Fruit fly (Drosophila melanogaster) whole organism, embryonic: Measurements from ENCODE around the gene CG6843.
A peak's percentile ranks its signal among the peaks of the same experiment; 100 is the strongest.

ENCODE experiments used
- Awh ChIP-seq: fragments of 200-800 bp; sonication (Bioruptor generic); IDR thresholded peaks from 2 replicates; pipeline ENCODE4, ENCODE4 v1.3.6; 2022; ENCODE audit warnings: missing biosample characterization, missing genetic modification characterization
- BEAF-32 ChIP-seq: fragments of 200-800 bp; sonication (Bioruptor generic); optimal IDR thresholded peaks from 3 replicates; lab custom pipeline; 2017; ENCODE audit warnings: missing biosample characterization, missing genetic modification characterization, mild to moderate bottlenecking, moderate library complexity, missing genetic modification reagents
- Bdp1 ChIP-seq: fragments of 200-800 bp; sonication (Bioruptor generic); optimal IDR thresholded peaks from 3 replicates; lab custom pipeline; 2016; ENCODE audit warnings: missing biosample characterization, missing genetic modification characterization
- CG10565 ChIP-seq: fragments of 200-800 bp; sonication (Bioruptor generic); optimal IDR thresholded peaks from 3 replicates; lab custom pipeline; 2016; ENCODE audit warnings: missing biosample characterization, mild to moderate bottlenecking, missing genetic modification characterization
- CG12155 ChIP-seq: fragments of 200-800 bp; sonication (Bioruptor generic); optimal IDR thresholded peaks from 3 replicates; lab custom pipeline; 2016; ENCODE audit warnings: missing biosample characterization, missing genetic modification characterization
- CG1233 ChIP-seq: fragments of 200-800 bp; sonication (Bioruptor generic); optimal IDR thresholded peaks from 4 replicates; lab custom pipeline; 2018; ENCODE audit warnings: missing biosample characterization, mild to moderate bottlenecking, missing genetic modification characterization
- CG13775 ChIP-seq: fragments of 200-800 bp; sonication (Bioruptor generic); optimal IDR thresholded peaks from 3 replicates; lab custom pipeline; 2017; ENCODE audit warnings: missing biosample characterization, mild to moderate bottlenecking, missing genetic modification characterization
- CG18599 ChIP-seq: fragments of 200-800 bp; sonication (Bioruptor generic); optimal IDR thresholded peaks from 3 replicates; lab custom pipeline; 2017; ENCODE audit warnings: missing biosample characterization, missing genetic modification characterization, mild to moderate bottlenecking, moderate library complexity, missing genetic modification reagents
- CG18764 ChIP-seq: fragments of 200-800 bp; sonication (Bioruptor generic); optimal IDR thresholded peaks from 3 replicates; lab custom pipeline; 2016; ENCODE audit warnings: missing biosample characterization, missing genetic modification characterization
- CG2129 ChIP-seq: fragments of 200-800 bp; sonication (Bioruptor generic); IDR thresholded peaks from 2 replicates; pipeline ENCODE4 v1.3.6; 2022; ENCODE audit warnings: missing biosample characterization, missing genetic modification characterization; ENCODE audit not compliant: partially characterized antibody
- CG2202 ChIP-seq: fragments of 200-800 bp; sonication (Bioruptor generic); optimal IDR thresholded peaks from 2 replicates; lab custom pipeline; 2018; ENCODE audit warnings: missing biosample characterization, mild to moderate bottlenecking, missing genetic modification characterization
- CG31224 ChIP-seq: fragments of 200-800 bp; sonication (Bioruptor generic); IDR thresholded peaks from 2 replicates; pipeline ENCODE4 v1.3.6; 2022; ENCODE audit warnings: missing biosample characterization, missing genetic modification characterization
- CG33557 ChIP-seq: fragments of 200-800 bp; sonication (Bioruptor generic); optimal IDR thresholded peaks from 2 replicates; lab custom pipeline; 2019; ENCODE audit warnings: missing biosample characterization, mild to moderate bottlenecking, missing genetic modification characterization, moderate library complexity
- CG34376 ChIP-seq: fragments of 200-800 bp; sonication (Bioruptor generic); optimal IDR thresholded peaks from 2 replicates; lab custom pipeline; 2018; ENCODE audit warnings: missing biosample characterization, mild to moderate bottlenecking, missing genetic modification characterization
- CG3838 ChIP-seq: fragments of 200-800 bp; sonication (Bioruptor generic); optimal IDR thresholded peaks from 3 replicates; lab custom pipeline; 2016; ENCODE audit warnings: missing biosample characterization, missing genetic modification characterization
- CG6272 ChIP-seq: fragments of 200-800 bp; sonication (Bioruptor generic); IDR thresholded peaks from 2 replicates; pipeline ENCODE4 v1.3.6; 2022; ENCODE audit warnings: missing biosample characterization, missing genetic modification characterization
- CG6765 ChIP-seq: fragments of 200-800 bp; sonication (Bioruptor generic); optimal IDR thresholded peaks from 3 replicates; lab custom pipeline; 2017; ENCODE audit warnings: missing biosample characterization, mild to moderate bottlenecking, missing genetic modification characterization
- CG7963 ChIP-seq: fragments of 200-800 bp; sonication (Bioruptor generic); IDR thresholded peaks from 3 replicates; pipeline ENCODE4 v1.3.6; 2022; ENCODE audit warnings: missing biosample characterization, missing genetic modification characterization; ENCODE audit not compliant: partially characterized antibody
- Chrac-16 ChIP-seq: fragments of 200-800 bp; sonication (Bioruptor generic); optimal IDR thresholded peaks from 3 replicates; lab custom pipeline; 2016; ENCODE audit warnings: missing biosample characterization, missing genetic modification characterization
- D ChIP-seq, 2 experiments: fragments of 200-800 bp in 1 of 2; fragments of >200 bp in 1 of 2; sonication (Bioruptor generic) in 1 of 2; optimal IDR thresholded peaks; 2 replicates in 1 of 2; 3 replicates in 1 of 2; lab custom pipeline; 2017; ENCODE audit warnings: mild to moderate bottlenecking in 1 of 2, missing biosample characterization in 1 of 2, missing genetic modification characterization in 1 of 2, missing genetic modification reagents in 1 of 2
- Dip3 ChIP-seq: fragments of 200-800 bp; sonication (Bioruptor generic); optimal IDR thresholded peaks from 3 replicates; lab custom pipeline; 2016; ENCODE audit warnings: missing biosample characterization, missing genetic modification characterization
- H2.0 ChIP-seq: fragments of 200-800 bp; sonication (Bioruptor generic); IDR thresholded peaks from 2 replicates; pipeline ENCODE4 v1.3.6; 2022; ENCODE audit warnings: missing biosample characterization, missing genetic modification characterization
- HLH54F ChIP-seq: fragments of 200-800 bp; sonication (Bioruptor generic); optimal IDR thresholded peaks from 3 replicates; lab custom pipeline; 2016; ENCODE audit warnings: missing biosample characterization, missing genetic modification characterization
- HLHmδ ChIP-seq: fragments of 200-800 bp; sonication (Bioruptor generic); optimal IDR thresholded peaks from 2 replicates; lab custom pipeline; 2018; ENCODE audit warnings: missing biosample characterization, mild to moderate bottlenecking, missing genetic modification characterization, moderate library complexity
- Hr3 ChIP-seq: fragments of 200-800 bp; sonication (Bioruptor generic); optimal IDR thresholded peaks from 3 replicates; lab custom pipeline; 2016; ENCODE audit warnings: missing biosample characterization, missing genetic modification characterization
- Max ChIP-seq: fragments of 200-800 bp; sonication (Bioruptor generic); optimal IDR thresholded peaks from 2 replicates; lab custom pipeline; 2016; ENCODE audit warnings: missing biosample characterization, mild to moderate bottlenecking, missing genetic modification characterization
- Opbp ChIP-seq: fragments of 200-800 bp; sonication (Bioruptor generic); IDR thresholded peaks from 3 replicates; pipeline ENCODE4 v1.3.6; 2022; ENCODE audit warnings: missing biosample characterization, missing genetic modification characterization; ENCODE audit not compliant: partially characterized antibody
- Ravus ChIP-seq: fragments of 200-800 bp; sonication (Bioruptor generic); IDR thresholded peaks from 2 replicates; pipeline ENCODE4 v1.3.6; 2022; ENCODE audit warnings: missing biosample characterization, missing genetic modification characterization
- Trl ChIP-seq, 3 experiments: fragments of >200 bp in 2 of 3; fragments of 200-800 bp in 1 of 3; sonication (Bioruptor generic) in 1 of 3; optimal IDR thresholded peaks; 2 replicates in 1 of 3; 3 replicates in 2 of 3; lab custom pipeline; 2016 to 2017; ENCODE audit warnings: missing biosample characterization in 1 of 3, missing genetic modification characterization in 1 of 3
- ab ChIP-seq: fragments of 200-800 bp; sonication (Bioruptor generic); optimal IDR thresholded peaks from 2 replicates; lab custom pipeline; 2016; ENCODE audit warnings: missing biosample characterization, missing genetic modification characterization
- abd-A ChIP-seq: fragments of 200-800 bp; sonication (Bioruptor generic); optimal IDR thresholded peaks from 3 replicates; lab custom pipeline; 2019; ENCODE audit warnings: missing biosample characterization, mild to moderate bottlenecking, missing genetic modification characterization, moderate library complexity
- aop ChIP-seq: fragments of 200-800 bp; sonication (Bioruptor generic); IDR thresholded peaks from 2 replicates; pipeline ENCODE4 v1.3.6; 2022; ENCODE audit warnings: missing biosample characterization, missing genetic modification characterization
- ara ChIP-seq: fragments of 200-800 bp; sonication (Bioruptor generic); IDR thresholded peaks from 2 replicates; pipeline ENCODE4 v1.3.6; 2022; ENCODE audit warnings: missing biosample characterization, missing genetic modification characterization
- ato ChIP-seq: fragments of 200-800 bp; sonication (Bioruptor generic); IDR thresholded peaks from 2 replicates; pipeline ENCODE4 v1.3.6; 2022; ENCODE audit warnings: missing biosample characterization, missing genetic modification characterization; ENCODE audit not compliant: partially characterized antibody
- bigmax ChIP-seq: fragments of 200-800 bp; sonication (Bioruptor generic); optimal IDR thresholded peaks from 2 replicates; lab custom pipeline; 2018; ENCODE audit warnings: missing biosample characterization, mild to moderate bottlenecking, missing genetic modification characterization
- bsh ChIP-seq, 2 experiments: fragments of 200-800 bp; sonication (Bioruptor generic); optimal IDR thresholded peaks; 2 replicates each; lab custom pipeline; 2017 to 2018; ENCODE audit warnings: mild to moderate bottlenecking in 2 of 2, missing biosample characterization in 2 of 2, missing genetic modification characterization in 2 of 2, moderate library complexity in 1 of 2
- corto ChIP-seq: fragments of 200-800 bp; sonication (Bioruptor generic); optimal IDR thresholded peaks from 2 replicates; lab custom pipeline; 2016; ENCODE audit warnings: missing biosample characterization, mild to moderate bottlenecking, missing genetic modification characterization, moderate library complexity
- croc ChIP-seq: fragments of 200-800 bp; sonication (Bioruptor generic); conservative IDR thresholded peaks from 3 replicates; pipeline ENCODE4 v1.3.6; 2022; ENCODE audit warnings: missing biosample characterization, missing genetic modification characterization
- disco-r ChIP-seq: fragments of 200-800 bp; sonication (Bioruptor generic); optimal IDR thresholded peaks from 2 replicates; lab custom pipeline; 2016; ENCODE audit warnings: missing biosample characterization, missing genetic modification characterization
- eve ChIP-seq, 2 experiments: fragments of >200 bp; optimal IDR thresholded peaks; 2 replicates each; lab custom pipeline; 2017; ENCODE audit warnings: missing biosample characterization in 2 of 2, missing genetic modification characterization in 2 of 2
- gce ChIP-seq: fragments of 200-800 bp; sonication (Bioruptor generic); IDR thresholded peaks from 3 replicates; pipeline ENCODE4 v1.3.6; 2022; ENCODE audit warnings: missing biosample characterization, missing genetic modification characterization
- gcm ChIP-seq: fragments of 200-800 bp; sonication (Bioruptor generic); optimal IDR thresholded peaks from 2 replicates; lab custom pipeline; 2019; ENCODE audit warnings: missing biosample characterization, mild to moderate bottlenecking, missing genetic modification characterization, moderate library complexity
- lab ChIP-seq: fragments of 200-800 bp; sonication (Bioruptor generic); optimal IDR thresholded peaks from 3 replicates; lab custom pipeline; 2017; ENCODE audit warnings: missing biosample characterization, missing genetic modification characterization, mild to moderate bottlenecking, moderate library complexity, missing genetic modification reagents
- nerfin-1 ChIP-seq: fragments of 200-800 bp; sonication (Bioruptor generic); optimal IDR thresholded peaks from 3 replicates; lab custom pipeline; 2019; ENCODE audit warnings: missing biosample characterization, mild to moderate bottlenecking, missing genetic modification characterization, moderate library complexity
- salm ChIP-seq: fragments of 200-800 bp; sonication (Bioruptor generic); optimal IDR thresholded peaks from 2 replicates; lab custom pipeline; 2018; ENCODE audit warnings: missing biosample characterization, mild to moderate bottlenecking, missing genetic modification characterization
- scrt ChIP-seq: fragments of 200-800 bp; sonication (Bioruptor generic); optimal IDR thresholded peaks from 2 replicates; lab custom pipeline; 2018; ENCODE audit warnings: missing biosample characterization, mild to moderate bottlenecking, missing genetic modification characterization, moderate library complexity
- ssp ChIP-seq: fragments of 200-800 bp; sonication (Bioruptor generic); IDR thresholded peaks from 2 replicates; pipeline ENCODE4 v1.3.6; 2022; ENCODE audit warnings: missing biosample characterization, missing genetic modification characterization
- usp ChIP-seq: fragments of >200 bp; optimal IDR thresholded peaks from 2 replicates; lab custom pipeline; 2017; ENCODE audit warnings: missing biosample characterization, missing genetic modification characterization
- vvl ChIP-seq: fragments of 200-800 bp; sonication (Bioruptor generic); IDR thresholded peaks from 2 replicates; pipeline ENCODE4 v1.3.6; 2022; ENCODE audit warnings: missing biosample characterization, missing genetic modification characterization
- zfh2 ChIP-seq: fragments of 200-800 bp; sonication (Bioruptor generic); optimal IDR thresholded peaks from 2 replicates; lab custom pipeline; 2016; ENCODE audit warnings: missing biosample characterization, missing genetic modification characterization

Gene CG6843

DNA sequence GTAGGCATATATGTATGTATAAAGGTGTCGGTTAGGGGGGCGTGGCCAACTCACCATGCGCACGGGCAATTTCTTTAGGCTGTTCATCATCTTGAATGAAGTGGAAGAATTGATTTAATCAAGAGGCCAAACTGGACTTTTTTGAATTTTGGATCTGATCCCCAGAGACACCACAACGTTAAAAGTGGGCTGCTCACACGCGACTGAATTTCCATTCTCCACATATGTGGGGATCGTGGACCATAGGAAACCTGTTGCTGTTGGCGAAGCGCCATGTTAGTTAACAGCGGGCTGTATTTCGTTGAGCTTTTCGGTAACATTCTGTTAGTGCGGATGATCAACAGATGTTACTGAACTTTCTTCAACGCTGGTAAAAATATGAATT is 3.3 kb upstream of the CG6843 start, which contains the start of gene CG3902 (continued):
- TF ChIP-seq Chrac-16 (no peak), CG18764 (GFP tag; lab: Kevin White, UChicago) (no peak), CG10565 (GFP tag; lab: Kevin White, UChicago) (no peak), CG12155 (GFP tag; lab: Kevin White, UChicago) (no peak), Trl (optimal IDR thresholded peaks at IDR 0.05; lab: Kevin White, UChicago) (no peak), Trl (GFP tag; optimal IDR thresholded peaks at IDR 0.05; lab: Kevin White, UChicago) (no peak), ato (GFP tag; lab: Robert Waterston, UW) (0 out of 2 replicates have a peak, but pooled peaks have one; percentile 41), CG6765 (GFP tag; lab: Kevin White, UChicago) (peak; percentile 43), lab (GFP tag; lab: Kevin White, UChicago) (peak; percentile 65), Hr3 (no peak), abd-A (no peak), CG31224 (0 out of 2 replicates have a peak, but pooled peaks have one; percentile 10), CG7963 (GFP tag; lab: Robert Waterston, UW) (peak; percentile 49; the same call in 1 of the 3 replicates), Bdp1 (no peak), Opbp (GFP tag; lab: Robert Waterston, UW) (peak; percentile 66; the same call in 1 of the 3 replicates), ssp (no peak), HLH54F (GFP tag; lab: Kevin White, UChicago) (no peak), ab (no peak), CG6272 (GFP tag; lab: Robert Waterston, UW) (no peak), nerfin-1 (tag; lab: Kevin White, UChicago) (peak; percentile 6), Dip3 (no peak), CG1233 (GFP tag; lab: Kevin White, UChicago) (peak; percentile 5), gce (no peak; the same call in 2 of the 3 replicates), vvl (GFP tag; lab: Robert Waterston, UW) (peak; percentile 71), salm (tag; lab: Kevin White, UChicago) (no peak), HLHmδ (GFP tag; lab: Kevin White, UChicago) (no peak), H2.0 (no peak), CG33557 (GFP tag; lab: Kevin White, UChicago) (no peak), aop (GFP tag; lab: Robert Waterston, UW) (no peak), usp (GFP tag; lab: Kevin White, UChicago) (no peak), CG2129 (GFP tag; lab: Robert Waterston, UW) (no peak), D (optimal IDR thresholded peaks at IDR 0.05; lab: Kevin White, UChicago) (no peak), D (GFP tag; optimal IDR thresholded peaks at IDR 0.05; lab: Kevin White, UChicago) (no peak), croc (GFP tag; lab: Robert Waterston, UW) (no peak), scrt (GFP tag; lab: Kevin White, UChicago) (peak; percentile 2), corto (GFP tag; lab: Kevin White, UChicago) (no peak), CG13775 (GFP tag; lab: Kevin White, UChicago) (no peak), CG2202 (tag; lab: Kevin White, UChicago) (no peak), Max (peak; percentile 18), zfh2 (GFP tag; lab: Kevin White, UChicago) (no peak), gcm (no peak), CG34376 (GFP tag; lab: Kevin White, UChicago) (peak; percentile 72), disco-r (GFP tag; lab: Kevin White, UChicago) (no peak), ara (no peak), eve (GFP tag; optimal IDR thresholded peaks at IDR 0.05; lab: Kevin White, UChicago) (no peak), Ravus (GFP tag; lab: Robert Waterston, UW) (no peak), Awh (peak; percentile 31; the same call in 1 of the 2 replicates), bsh (GFP tag; optimal IDR thresholded peaks at IDR 0.05; lab: Kevin White, UChicago) (peak in 1 of 2 experiments; percentile 32), BEAF-32 (GFP tag; lab: Kevin White, UChicago) (no peak), CG18599 (GFP tag; lab: Kevin White, UChicago) (no peak), CG3838 (GFP tag; lab: Kevin White, UChicago) (no peak), bigmax (GFP tag; lab: Kevin White, UChicago) (no peak)
